Worm (Caenorhabditis elegans) whole organism, midembryonic: ENCODE data around the gene F52G2.3.

ENCODE experiments used
- T22C8.4 ChIP-seq: fragments of 200-800 bp; sonication (Bioruptor generic); IDR thresholded peaks from 2 replicates; pipeline ENCODE4 v1.3.6; 2022; ENCODE audit warnings: missing genetic modification characterization, missing compliant biosample characterization
- flt-1 ChIP-seq: fragments of 200-800 bp; sonication (Bioruptor generic); IDR thresholded peaks from 2 replicates; pipeline ENCODE4 v1.3.6; 2022; ENCODE audit warnings: missing genetic modification characterization, missing compliant biosample characterization
- tab-1 ChIP-seq: fragments of 200-800 bp; sonication (Bioruptor generic); IDR thresholded peaks from 2 replicates; pipeline ENCODE4 v1.3.6; 2022; ENCODE audit warnings: missing genetic modification characterization, missing compliant biosample characterization
- ztf-29 ChIP-seq: fragments of 200-800 bp; sonication (Bioruptor generic); IDR thresholded peaks from 2 replicates; pipeline ENCODE4 v1.3.6; 2022; ENCODE audit warnings: missing genetic modification reagents, missing genetic modification characterization, missing compliant biosample characterization

DNA sequence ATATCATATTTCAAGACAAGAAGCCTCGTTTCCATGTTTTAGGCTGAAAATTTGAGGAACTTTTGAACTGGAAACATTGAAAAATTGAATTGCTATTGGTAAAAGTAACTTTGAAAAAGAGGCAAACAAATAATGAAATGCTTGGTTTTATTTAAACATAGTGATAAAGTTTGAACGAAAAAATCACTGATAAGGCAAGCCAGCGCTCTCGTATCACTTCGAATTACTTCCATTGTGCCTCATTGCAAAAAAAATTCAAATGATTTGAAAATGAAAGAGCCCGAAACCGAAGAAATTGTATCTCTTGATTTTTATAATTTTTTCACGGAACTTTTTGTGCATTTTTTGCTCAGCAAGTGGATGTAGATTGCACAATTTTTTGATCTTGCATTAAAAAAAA lies at the start of gene F52G2.3:
- TF ChIP-seq ztf-29 = no peak
- no peak for TF ChIP-seq T22C8.4 (GFP tag; lab: Robert Waterston, UW)
- TF ChIP-seq flt-1 (GFP tag; lab: Robert Waterston, UW) = no peak
- no peak for TF ChIP-seq tab-1 (GFP tag; lab: Robert Waterston, UW)
